Worm (Caenorhabditis elegans): ENCODE results near the gene F43H9.3.

ce11 chrV:8073162-8073561 lies 48.4 kb upstream of the F43H9.3 start:
- TF ChIP-seq nhr-129 (tag; optimal IDR thresholded peaks at IDR 0.05) (no peak), lin-11 (tag; optimal IDR thresholded peaks at IDR 0.05) (no peak), ceh-82 (tag; optimal IDR thresholded peaks at IDR 0.05) (no peak), unc-62 (GFP tag; optimal IDR thresholded peaks at IDR 0.05) (no peak), ztf-11 (tag; optimal IDR thresholded peaks at IDR 0.05) (no peak)
